Fruit fly (Drosophila melanogaster) whole organism, wandering third instar larva: ENCODE results near the gene CG10801.
A peak's percentile ranks its signal among the peaks of the same experiment; 100 is the strongest.

Experiments used
- Abd-B ChIP-seq: fragments of >200 bp; optimal IDR thresholded peaks from 2 replicates; lab custom pipeline; 2017; ENCODE audit warnings: missing biosample characterization, missing genetic modification characterization
- CG32264 ChIP-seq: fragments of 200-800 bp; sonication (Bioruptor generic); optimal IDR thresholded peaks from 2 replicates; lab custom pipeline; 2016; ENCODE audit warnings: missing biosample characterization, missing genetic modification characterization
- CG9705 ChIP-seq: fragments of 200-800 bp; sonication (Bioruptor generic); optimal IDR thresholded peaks from 2 replicates; lab custom pipeline; 2018; ENCODE audit warnings: missing biosample characterization, mild to moderate bottlenecking, missing genetic modification characterization
- CrebA ChIP-seq: fragments of 200-800 bp; sonication (Bioruptor generic); optimal IDR thresholded peaks from 2 replicates; lab custom pipeline; 2016; ENCODE audit warnings: missing biosample characterization, mild to moderate bottlenecking, missing genetic modification characterization, borderline replicate concordance
- Dfd ChIP-seq: fragments of >200 bp; optimal IDR thresholded peaks from 2 replicates; lab custom pipeline; 2017; ENCODE audit warnings: missing biosample characterization, missing genetic modification characterization
- Dif ChIP-seq: fragments of 200-275, 200-300 bp; sonication (Bioruptor generic); optimal IDR thresholded peaks from 2 replicates; lab custom pipeline; 2018; ENCODE audit warnings: missing biosample characterization, missing genetic modification characterization; ENCODE audit not compliant: partially characterized antibody
- GATAd ChIP-seq: sonication (Bioruptor generic); optimal IDR thresholded peaks from 2 replicates; lab custom pipeline; 2016; ENCODE audit warnings: missing biosample characterization, missing genetic modification characterization
- HLH106 ChIP-seq: fragments of 200-800 bp; optimal IDR thresholded peaks from 3 replicates; lab custom pipeline; 2019; ENCODE audit warnings: missing biosample characterization, mild to moderate bottlenecking, missing genetic modification characterization, moderate library complexity
- Hnf4 ChIP-seq: fragments of 200-800 bp; sonication (Bioruptor generic); optimal IDR thresholded peaks from 2 replicates; lab custom pipeline; 2016; ENCODE audit warnings: missing biosample characterization, mild to moderate bottlenecking, missing genetic modification characterization
- Hr78 ChIP-seq: fragments of >200 bp; optimal IDR thresholded peaks from 2 replicates; lab custom pipeline; 2017; ENCODE audit warnings: missing biosample characterization, missing genetic modification characterization
- Hr83 ChIP-seq: fragments of 200-300 bp; sonication (Bioruptor generic); optimal IDR thresholded peaks from 2 replicates; lab custom pipeline; 2016; ENCODE audit warnings: missing biosample characterization, mild to moderate bottlenecking, missing genetic modification characterization, moderate library complexity; ENCODE audit not compliant: poor library complexity, severe bottlenecking
- Jra ChIP-seq: sonication (Bioruptor generic); optimal IDR thresholded peaks from 2 replicates; lab custom pipeline; 2016; ENCODE audit warnings: missing biosample characterization, missing genetic modification characterization
- Mio ChIP-seq: sonication (Bioruptor generic); optimal IDR thresholded peaks from 2 replicates; lab custom pipeline; 2016; ENCODE audit warnings: missing biosample characterization, missing genetic modification characterization
- Myc ChIP-seq: fragments of >200 bp; optimal IDR thresholded peaks from 2 replicates; lab custom pipeline; 2017
- N ChIP-seq: fragments of >200 bp; optimal IDR thresholded peaks from 2 replicates; lab custom pipeline; 2018; ENCODE audit warnings: missing biosample characterization, missing external identifiers, missing genetic modification characterization
- OdsH ChIP-seq: fragments of 200-800 bp; sonication (Bioruptor generic); optimal IDR thresholded peaks from 2 replicates; lab custom pipeline; 2016; ENCODE audit warnings: missing biosample characterization, mild to moderate bottlenecking, missing genetic modification characterization
- Rel ChIP-seq, 2 experiments: fragments of 200-800 bp; sonication (Bioruptor generic) in 1 of 2; optimal IDR thresholded peaks; 2 replicates in 1 of 2; 3 replicates in 1 of 2; lab custom pipeline; 2016 to 2019; ENCODE audit warnings: mild to moderate bottlenecking in 2 of 2, missing biosample characterization in 2 of 2, missing genetic modification characterization in 2 of 2, moderate library complexity in 1 of 2
- Sp1 ChIP-seq: fragments of 200-800 bp; sonication (Bioruptor generic); optimal IDR thresholded peaks from 3 replicates; lab custom pipeline; 2019; ENCODE audit warnings: missing biosample characterization, mild to moderate bottlenecking, missing genetic modification characterization, moderate library complexity
- Vsx2 ChIP-seq: fragments of 200-300, 225-300 bp; sonication (Bioruptor generic); optimal IDR thresholded peaks from 2 replicates; lab custom pipeline; 2018; ENCODE audit warnings: missing biosample characterization, missing genetic modification characterization; ENCODE audit not compliant: partially characterized antibody
- br ChIP-seq: fragments of 200-800 bp; sonication (Bioruptor generic); optimal IDR thresholded peaks from 2 replicates; lab custom pipeline; 2016; ENCODE audit warnings: missing biosample characterization, missing genetic modification characterization
- brk ChIP-seq: fragments of 200-800 bp; sonication (Bioruptor generic); optimal IDR thresholded peaks from 2 replicates; lab custom pipeline; 2016; ENCODE audit warnings: missing biosample characterization, mild to moderate bottlenecking, missing genetic modification characterization
- dl ChIP-seq, 2 experiments: fragments of 175-275, 200-275 bp in 1 of 2; fragments of 200-275 bp in 1 of 2; sonication (Bioruptor generic); optimal IDR thresholded peaks; lab custom pipeline; 2018; ENCODE audit warnings: mild to moderate bottlenecking in 2 of 2, missing biosample characterization in 2 of 2, missing genetic modification characterization in 2 of 2, moderate library complexity in 2 of 2; ENCODE audit not compliant: partially characterized antibody in 2 of 2, insufficient read depth in 1 of 2
- dmrt93B ChIP-seq: fragments of 200-800 bp; sonication (Bioruptor generic); optimal IDR thresholded peaks from 2 replicates; lab custom pipeline; 2018; ENCODE audit warnings: missing biosample characterization, mild to moderate bottlenecking, missing genetic modification characterization
- dsf ChIP-seq: sonication (Bioruptor generic); optimal IDR thresholded peaks from 2 replicates; lab custom pipeline; 2016; ENCODE audit warnings: missing biosample characterization, missing genetic modification characterization, borderline replicate concordance
- ey ChIP-seq: fragments of 200-800 bp; sonication (Bioruptor generic); optimal IDR thresholded peaks from 2 replicates; lab custom pipeline; 2016; ENCODE audit warnings: missing biosample characterization, missing genetic modification characterization
- foxo ChIP-seq, 2 experiments: fragments of 200-800 bp; sonication (Bioruptor generic); optimal IDR thresholded peaks; 2 replicates in 1 of 2; 3 replicates in 1 of 2; lab custom pipeline; 2016 to 2017; ENCODE audit warnings: missing biosample characterization in 2 of 2, missing genetic modification characterization in 2 of 2
- fru ChIP-seq: fragments of 200-800 bp; sonication (Bioruptor generic); optimal IDR thresholded peaks from 3 replicates; lab custom pipeline; 2016; ENCODE audit warnings: missing biosample characterization, mild to moderate bottlenecking, missing genetic modification characterization
- h ChIP-seq: fragments of 200-800 bp; sonication (Bioruptor generic); optimal IDR thresholded peaks from 3 replicates; lab custom pipeline; 2016; ENCODE audit warnings: missing biosample characterization, mild to moderate bottlenecking, missing genetic modification characterization
- jim ChIP-seq: fragments of 175-275, 200-325 bp; sonication (Bioruptor generic); optimal IDR thresholded peaks from 2 replicates; lab custom pipeline; 2016; ENCODE audit warnings: missing biosample characterization, mild to moderate bottlenecking, missing genetic modification characterization
- lola ChIP-seq: fragments of >200 bp; optimal IDR thresholded peaks from 2 replicates; lab custom pipeline; 2017; ENCODE audit warnings: missing biosample characterization, missing genetic modification characterization
- pan ChIP-seq: fragments of >200 bp; optimal IDR thresholded peaks from 2 replicates; lab custom pipeline; 2017
- psq ChIP-seq: fragments of 200-800 bp; sonication (Bioruptor generic); optimal IDR thresholded peaks from 3 replicates; lab custom pipeline; 2017; ENCODE audit warnings: missing biosample characterization, mild to moderate bottlenecking, missing genetic modification characterization, moderate library complexity
- rgr ChIP-seq: fragments of 200-800 bp; sonication (Bioruptor generic); optimal IDR thresholded peaks from 3 replicates; lab custom pipeline; 2016; ENCODE audit warnings: missing biosample characterization, mild to moderate bottlenecking, missing genetic modification characterization
- sage ChIP-seq: fragments of 200-800 bp; sonication (Bioruptor generic); optimal IDR thresholded peaks from 2 replicates; lab custom pipeline; 2016; ENCODE audit warnings: missing biosample characterization, mild to moderate bottlenecking, missing genetic modification characterization
- sv ChIP-seq: fragments of 200-800 bp; sonication (Bioruptor generic); optimal IDR thresholded peaks from 3 replicates; lab custom pipeline; 2016; ENCODE audit warnings: missing biosample characterization, missing genetic modification characterization
- tai ChIP-seq: sonication (Bioruptor generic); optimal IDR thresholded peaks from 2 replicates; lab custom pipeline; 2016; ENCODE audit warnings: missing biosample characterization, missing genetic modification characterization
- usp ChIP-seq: fragments of >200 bp; optimal IDR thresholded peaks from 2 replicates; lab custom pipeline; 2017; ENCODE audit warnings: missing biosample characterization, missing genetic modification characterization
- woc ChIP-seq: sonication (Bioruptor generic); optimal IDR thresholded peaks from 2 replicates; lab custom pipeline; 2016; ENCODE audit warnings: missing biosample characterization, mild to moderate bottlenecking, missing genetic modification characterization

Gene CG10801

DNA sequence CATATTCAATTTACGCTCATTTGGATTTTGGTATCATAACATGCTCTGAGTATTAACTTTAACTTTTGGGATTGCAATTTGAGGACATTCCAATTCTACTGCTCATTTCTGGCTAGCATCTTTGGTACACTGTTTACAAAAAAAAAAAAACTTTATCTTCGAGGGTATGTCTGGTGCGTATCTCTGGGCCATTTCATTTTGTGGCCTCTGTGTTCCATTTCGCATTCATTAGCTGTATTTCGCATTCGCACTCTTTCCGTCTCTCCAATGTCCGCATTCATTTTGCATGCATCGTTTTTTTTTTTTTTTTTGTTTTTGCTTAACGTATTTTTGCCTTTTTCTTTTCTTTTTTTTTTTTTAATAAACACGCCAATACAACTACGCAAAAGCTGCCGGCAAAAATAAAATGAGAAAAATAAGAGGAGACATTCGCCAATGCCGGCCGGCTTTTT, 26.7 kb upstream of the CG10801 start:
- TF ChIP-seq Dif (GFP tag; lab: Kevin White, UChicago) (no peak), h (GFP tag; lab: Kevin White, UChicago) (peak; percentile 43), CrebA (GFP tag; lab: Kevin White, UChicago) (peak; percentile 90), Mio (GFP tag; lab: Kevin White, UChicago) (no peak), tai (GFP tag; lab: Kevin White, UChicago) (peak; percentile 65), Sp1 (GFP tag; lab: Kevin White, UChicago) (peak; percentile 82), Abd-B (GFP tag; lab: Kevin White, UChicago) (no peak), Dfd (GFP tag; lab: Kevin White, UChicago) (no peak), woc (GFP tag; lab: Kevin White, UChicago) (peak; percentile 98), OdsH (GFP tag; lab: Kevin White, UChicago) (peak; percentile 85), foxo (GFP tag; optimal IDR thresholded peaks at IDR 0.05; lab: Kevin White, UChicago) (peak; percentile 62 to 96), HLH106 (tag; lab: Kevin White, UChicago) (no peak), Hr83 (no peak), Rel (GFP tag; optimal IDR thresholded peaks at IDR 0.05; lab: Kevin White, UChicago) (peak; percentile 84), Rel (tag; optimal IDR thresholded peaks at IDR 0.05; lab: Kevin White, UChicago) (peak; percentile 40), Vsx2 (GFP tag; lab: Kevin White, UChicago) (no peak), dmrt93B (peak; percentile 94), Hr78 (GFP tag; lab: Kevin White, UChicago) (no peak), Jra (GFP tag; lab: Kevin White, UChicago) (peak; percentile 53), usp (no peak), sage (GFP tag; lab: Kevin White, UChicago) (peak; percentile 86), fru (GFP tag; lab: Kevin White, UChicago) (peak; percentile 97), N (GFP tag; lab: Kevin White, UChicago) (no peak), dl (GFP tag; optimal IDR thresholded peaks at IDR 0.05; lab: Kevin White, UChicago; ENCODE audit: insufficient read depth in 1 of 2, partially characterized antibody in 2 of 2) (no peak), lola (GFP tag; lab: Kevin White, UChicago) (no peak), Hnf4 (GFP tag; lab: Kevin White, UChicago) (peak; percentile 86), Myc (no peak), rgr (GFP tag; lab: Kevin White, UChicago) (peak; percentile 87), pan (peak; percentile 82), sv (GFP tag; lab: Kevin White, UChicago) (no peak), CG32264 (peak; percentile 85), CG9705 (GFP tag; lab: Kevin White, UChicago) (peak; percentile 78), GATAd (peak; percentile 9), jim (GFP tag; lab: Kevin White, UChicago) (no peak), br (peak; percentile 89), dsf (no peak), ey (GFP tag; lab: Kevin White, UChicago) (peak; percentile 94), psq (GFP tag; lab: Kevin White, UChicago) (peak; percentile 89), brk (GFP tag; lab: Kevin White, UChicago) (peak; percentile 52)
- TF ChIP-seq, all 38 proteins: peak for 22

DNA sequence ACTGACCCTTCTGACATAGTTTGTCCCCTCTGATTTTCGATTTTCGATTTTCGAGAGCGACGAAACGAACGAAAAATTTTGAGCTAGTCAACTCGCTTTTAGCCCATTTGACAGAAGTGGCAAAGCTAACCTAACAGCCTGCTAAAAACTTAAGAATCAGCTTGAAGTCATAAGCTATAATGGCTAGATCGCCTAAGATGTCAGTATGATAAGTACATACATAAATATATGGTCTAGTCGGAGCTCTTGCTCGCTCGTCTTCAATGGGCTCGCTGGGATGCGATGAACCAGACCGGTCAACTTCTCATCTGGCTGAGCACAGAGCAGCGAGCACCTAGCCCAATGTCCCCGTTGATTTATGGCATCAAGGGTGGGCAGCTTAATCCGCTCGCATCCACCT, 24.7 kb upstream of the CG10801 start, which contains the start of gene CG14269:
Gene CG14269, minus strand, starts transcription at position 101 of the 400 bp plus-strand sequence.
- TF ChIP-seq tai (GFP tag; lab: Kevin White, UChicago) (no peak), brk (GFP tag; lab: Kevin White, UChicago) (no peak), ey (GFP tag; lab: Kevin White, UChicago) (no peak), CG9705 (GFP tag; lab: Kevin White, UChicago) (no peak), dl (GFP tag; optimal IDR thresholded peaks at IDR 0.05; lab: Kevin White, UChicago; ENCODE audit: insufficient read depth in 1 of 2, partially characterized antibody in 2 of 2) (no peak), Vsx2 (GFP tag; lab: Kevin White, UChicago) (no peak), Myc (no peak), sage (GFP tag; lab: Kevin White, UChicago) (no peak), h (GFP tag; lab: Kevin White, UChicago) (no peak), dmrt93B (no peak), psq (GFP tag; lab: Kevin White, UChicago) (no peak), woc (GFP tag; lab: Kevin White, UChicago) (no peak)
